Worm (Caenorhabditis elegans) whole organism, L4/young adult: Measurements from ENCODE around the gene F48F5.6.

ENCODE experiments used
- W03F9.2 ChIP-seq: fragments of 150-350 bp; optimal IDR thresholded peaks from 2 replicates; lab custom pipeline; 2014; ENCODE audit warnings: missing biosample characterization, missing genetic modification characterization
- dao-5 ChIP-seq: sonication (generic microtip); optimal IDR thresholded peaks from 2 replicates; lab custom pipeline; 2016; ENCODE audit warnings: missing genotype, missing genetic modification characterization, moderate library complexity, missing compliant biosample characterization
- him-1 ChIP-seq: sonication (generic microtip); optimal IDR thresholded peaks from 2 replicates; lab custom pipeline; 2016; ENCODE audit warnings: missing genotype, missing genetic modification reagents, missing genetic modification characterization, missing compliant biosample characterization

The F48F5.6 gene

DNA sequence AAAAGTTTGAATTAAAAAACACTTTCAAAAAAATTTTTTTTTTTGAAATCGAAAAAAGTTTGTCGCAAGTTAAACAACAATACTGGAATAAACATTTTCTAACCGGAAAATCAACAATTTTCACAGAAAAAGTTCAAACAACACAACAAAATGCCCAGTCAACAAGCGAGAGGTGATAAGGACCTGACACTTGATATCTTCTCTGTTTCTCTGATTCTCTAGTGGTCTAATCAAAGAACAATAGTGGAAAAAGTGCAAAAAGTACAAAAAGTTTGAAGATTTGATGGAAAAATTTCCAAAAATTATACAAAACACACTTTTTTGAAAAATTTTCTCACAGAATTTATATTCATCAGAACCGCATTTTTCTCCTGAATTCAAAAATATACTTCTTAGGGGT, 29.6 kb downstream of the F48F5.6 start:
- no peak for TF ChIP-seq W03F9.2 (tag; lab: Kevin White, UChicago)
- TF ChIP-seq him-1 (tag; lab: Kevin White, UChicago), result no peak
- no peak for TF ChIP-seq dao-5

DNA sequence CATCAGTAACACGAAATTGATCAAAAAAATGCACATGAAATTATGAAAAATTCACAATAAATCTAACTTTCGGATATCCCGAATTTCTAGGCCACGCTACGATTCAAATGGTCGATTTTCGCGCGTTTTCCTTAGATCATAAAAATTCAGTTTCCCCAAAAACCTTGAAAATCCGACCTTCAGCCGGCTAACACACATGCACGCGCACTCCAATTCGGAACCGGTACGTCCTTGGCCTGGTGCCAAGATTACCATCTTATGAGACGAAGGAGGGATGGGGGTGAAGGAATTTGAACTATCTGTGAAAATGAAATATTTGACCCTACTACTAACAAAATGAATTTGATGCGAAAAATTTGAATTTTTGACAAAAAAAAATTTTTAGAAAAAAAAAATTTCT, 30.2 kb downstream of the F48F5.6 start:
- TF ChIP-seq dao-5, result no peak
- TF ChIP-seq W03F9.2 (tag; lab: Kevin White, UChicago), result no peak
- no peak for TF ChIP-seq him-1 (tag; lab: Kevin White, UChicago)

ce11 chrV:20419643-20420042, 33.3 kb downstream of the F48F5.6 start:
- TF ChIP-seq W03F9.2 (tag; lab: Kevin White, UChicago) (no peak), dao-5 (no peak), him-1 (tag; lab: Kevin White, UChicago) (no peak)

DNA sequence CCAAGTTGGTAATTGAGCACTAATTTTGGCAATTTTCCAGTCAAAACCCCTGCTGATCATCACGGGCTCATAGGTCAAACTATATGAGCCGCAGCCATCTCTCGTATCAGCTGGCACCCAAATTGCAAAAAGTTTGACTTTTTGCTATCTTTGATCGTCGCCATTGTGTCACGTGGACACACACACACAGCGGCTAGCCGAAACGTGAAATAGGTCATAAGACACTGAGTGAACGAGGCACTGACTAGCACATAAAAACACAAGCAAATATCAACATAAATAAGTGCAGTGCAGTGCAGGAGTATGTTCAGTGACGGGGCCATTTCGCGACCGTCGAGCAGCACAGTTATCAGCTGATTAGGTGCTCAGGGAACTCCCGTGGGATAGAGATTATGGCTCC, 34.2 kb downstream of the F48F5.6 start:
- no peak for TF ChIP-seq W03F9.2 (tag; lab: Kevin White, UChicago)
- no peak for TF ChIP-seq him-1 (tag; lab: Kevin White, UChicago)
- no peak for TF ChIP-seq dao-5

ce11 chrV:20417809-20418208, 35.2 kb downstream of the F48F5.6 start:
- TF ChIP-seq him-1 (tag; lab: Kevin White, UChicago), result no peak
- TF ChIP-seq W03F9.2 (tag; lab: Kevin White, UChicago), result no peak
- no peak for TF ChIP-seq dao-5

DNA sequence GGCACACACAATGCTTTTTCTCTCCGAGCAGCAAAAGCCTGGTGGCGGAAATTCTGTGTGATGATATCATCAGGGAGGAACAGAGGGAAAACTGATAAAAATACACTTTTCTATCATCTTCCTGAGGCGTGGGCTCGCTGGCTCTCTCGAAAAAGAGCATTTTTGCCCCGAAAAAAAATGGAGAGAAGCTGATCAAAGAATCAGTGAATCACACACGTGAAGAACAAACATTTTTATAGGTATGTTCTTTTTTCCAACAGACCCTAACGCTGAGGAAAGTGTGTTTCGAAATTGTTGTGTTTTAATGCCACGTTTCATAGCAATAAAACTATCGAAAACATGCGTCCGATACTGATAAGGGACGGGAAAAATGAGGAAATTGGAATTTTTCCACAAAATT, 36.2 kb downstream of the F48F5.6 start:
- no peak for TF ChIP-seq W03F9.2 (tag; lab: Kevin White, UChicago)
- no peak for TF ChIP-seq him-1 (tag; lab: Kevin White, UChicago)
- no peak for TF ChIP-seq dao-5

- TF ChIP-seq W03F9.2 (tag; lab: Kevin White, UChicago) (no peak), dao-5 (no peak), him-1 (tag; lab: Kevin White, UChicago) (no peak)
These were observed 36.6 kb downstream of the F48F5.6 start for ce11 chrV:20416335-20416734.

- TF ChIP-seq W03F9.2 (tag; lab: Kevin White, UChicago), result no peak
- no peak for TF ChIP-seq dao-5
These were observed 37.6 kb downstream of the F48F5.6 start for ce11 chrV:20415415-20415814.

DNA sequence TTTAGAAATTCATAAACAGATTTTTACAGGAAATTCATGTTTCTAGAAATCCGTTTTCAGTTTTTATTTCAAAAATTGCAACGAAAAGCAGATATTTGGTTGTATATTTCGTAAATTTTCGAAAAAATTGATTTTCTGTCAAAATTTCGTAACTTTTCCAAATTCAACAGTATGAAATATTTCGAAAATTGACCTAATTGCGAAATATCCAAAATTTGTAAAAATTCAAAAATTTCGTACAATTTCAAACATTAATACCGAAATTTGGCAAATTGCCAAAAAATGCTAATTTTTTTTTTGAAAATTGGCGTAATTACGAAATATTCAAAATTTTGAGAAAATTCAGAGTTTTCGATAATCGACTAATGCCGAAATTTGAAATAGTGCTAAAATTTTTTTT, 39.0 kb downstream of the F48F5.6 start:
- TF ChIP-seq him-1 (tag; lab: Kevin White, UChicago) (no peak), dao-5 (no peak), W03F9.2 (tag; lab: Kevin White, UChicago) (no peak)

DNA sequence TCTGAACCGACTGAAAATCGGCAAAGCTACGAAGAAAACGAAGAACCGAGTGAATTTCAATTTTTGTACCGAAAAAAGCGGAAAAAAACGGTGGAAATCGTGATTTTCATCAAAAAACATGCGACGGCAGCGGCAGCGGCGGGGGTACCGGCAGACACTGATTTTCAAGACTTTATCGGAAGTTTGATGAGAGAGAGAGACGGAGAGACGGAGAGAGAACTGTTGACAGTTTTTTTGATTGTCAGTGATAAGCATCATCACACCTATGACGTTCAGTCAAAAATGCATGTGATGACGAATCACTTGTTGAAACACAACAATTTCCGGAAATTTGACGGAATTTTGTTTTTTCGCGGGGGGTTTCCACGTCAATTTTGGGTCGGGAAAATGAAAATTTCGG, 39.6 kb downstream of the F48F5.6 start:
- TF ChIP-seq dao-5, result no peak
- no peak for TF ChIP-seq him-1 (tag; lab: Kevin White, UChicago)
- TF ChIP-seq W03F9.2 (tag; lab: Kevin White, UChicago), result no peak

DNA sequence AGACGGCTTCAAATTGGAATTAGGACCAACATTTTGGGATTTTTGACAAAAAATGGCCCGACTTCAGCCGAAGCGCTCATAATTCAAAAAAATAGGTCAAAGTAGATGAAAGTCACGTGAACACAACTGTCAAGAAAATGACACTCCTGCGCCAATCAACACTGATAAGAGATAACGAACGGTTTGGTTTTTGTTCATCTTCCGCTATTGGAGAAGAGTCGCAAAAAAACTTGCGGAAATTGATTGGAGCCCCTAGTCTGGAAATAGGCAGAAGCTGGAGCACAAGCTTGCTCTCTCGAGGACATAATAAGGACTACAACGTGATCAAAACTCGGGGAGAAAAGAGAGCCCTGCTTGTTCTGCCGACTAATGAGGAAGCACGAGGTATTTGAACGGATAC, 40.8 kb downstream of the F48F5.6 start:
- TF ChIP-seq him-1 (tag; lab: Kevin White, UChicago) (no peak), dao-5 (no peak), W03F9.2 (tag; lab: Kevin White, UChicago) (no peak)

DNA sequence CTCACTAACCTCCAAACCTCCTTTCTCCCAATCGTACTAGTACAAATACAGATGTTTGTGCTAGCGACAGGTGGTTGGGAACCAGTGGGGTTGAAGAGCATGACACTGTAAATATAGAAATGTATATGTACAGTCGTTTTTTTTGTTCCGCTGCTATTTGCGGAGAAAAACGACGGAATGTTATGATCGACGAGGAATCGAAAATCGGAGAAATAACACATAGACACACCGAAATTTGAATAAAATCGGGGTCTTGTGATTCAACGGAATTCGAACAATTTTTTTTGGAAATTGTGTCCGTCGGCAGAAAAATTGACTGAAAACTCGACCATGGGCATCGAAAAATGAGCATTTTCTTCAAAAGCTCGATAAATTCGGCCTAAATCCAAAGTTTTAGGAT, 41.3 kb downstream of the F48F5.6 start, which contains the start of gene F53H2.3:
Gene F53H2.3 (minus strand): TSS at position 101 of the 400 bp plus-strand sequence.
- TF ChIP-seq W03F9.2 (tag; lab: Kevin White, UChicago) (no peak), him-1 (tag; lab: Kevin White, UChicago) (no peak), dao-5 (no peak)

- TF ChIP-seq him-1 (tag; lab: Kevin White, UChicago), result no peak
- no peak for TF ChIP-seq W03F9.2 (tag; lab: Kevin White, UChicago)
- no peak for TF ChIP-seq dao-5
These were observed 42.7 kb downstream of the F48F5.6 start for ce11 chrV:20410285-20410684.

DNA sequence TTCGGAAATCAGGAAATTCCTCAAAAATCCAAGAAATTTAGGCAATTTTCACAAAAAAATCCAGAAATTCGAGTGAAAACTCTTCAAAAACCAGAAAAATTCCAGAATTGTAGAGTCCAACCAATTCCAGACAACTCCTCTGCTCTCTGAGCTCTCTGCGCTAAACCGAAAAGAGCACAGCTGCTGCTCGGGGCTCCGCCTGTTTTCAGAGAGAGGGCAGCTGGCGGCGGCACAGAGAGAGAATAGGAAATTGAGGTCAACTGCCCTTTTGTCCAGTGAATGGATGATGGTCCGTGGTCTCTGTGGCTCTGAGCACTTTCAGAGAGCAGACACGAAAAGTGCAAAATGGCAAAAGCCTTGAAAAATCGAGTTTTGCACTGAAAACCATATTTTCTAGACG, 44.0 kb downstream of the F48F5.6 start:
- TF ChIP-seq W03F9.2 (tag; lab: Kevin White, UChicago) (no peak), dao-5 (no peak), him-1 (tag; lab: Kevin White, UChicago) (no peak)

DNA sequence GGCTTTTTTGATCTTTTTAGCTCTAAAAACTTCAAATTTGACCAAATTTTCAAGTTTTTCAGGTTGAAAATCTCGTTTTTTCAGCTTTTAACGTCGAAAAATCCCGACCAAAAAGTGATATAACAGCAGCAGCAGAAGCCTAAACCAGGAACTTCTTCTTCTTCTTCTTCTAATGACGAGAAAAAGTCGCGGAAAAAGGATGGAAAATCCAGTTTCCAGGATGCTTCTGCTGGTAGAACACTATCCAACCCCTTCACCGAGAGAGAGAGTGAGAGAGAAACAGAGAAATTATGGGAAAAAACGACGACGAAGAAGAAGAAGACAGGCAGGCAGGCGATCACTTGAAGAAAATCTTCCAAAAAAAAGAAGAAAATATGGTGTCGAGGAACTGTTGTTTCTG, 46.2 kb downstream of the F48F5.6 start:
- TF ChIP-seq dao-5 (no peak), W03F9.2 (tag; lab: Kevin White, UChicago) (no peak), him-1 (tag; lab: Kevin White, UChicago) (no peak)

- TF ChIP-seq W03F9.2 (tag; lab: Kevin White, UChicago), result no peak
- no peak for TF ChIP-seq him-1 (tag; lab: Kevin White, UChicago)
- no peak for TF ChIP-seq dao-5
These were observed 50.1 kb downstream of the F48F5.6 start for ce11 chrV:20402842-20403241.
